Fruit fly (Drosophila melanogaster): ENCODE measurements around the gene CG42655.

- TF ChIP-seq CG18619 (GFP tag; optimal IDR thresholded peaks at IDR 0.05) (no peak), stwl (tag; optimal IDR thresholded peaks at IDR 0.05) (no peak), CG7963 (GFP tag; IDR thresholded peaks at IDR 0.05; ENCODE audit: partially characterized antibody) (no peak), lola (GFP tag; optimal IDR thresholded peaks at IDR 0.05) (no peak), CG18599 (GFP tag; optimal IDR thresholded peaks at IDR 0.05) (peak; percentile 6)
These were observed 13.2 kb downstream of the CG42655 start for dm6 chr3L:19940349-19940748.
